Fruit fly (Drosophila melanogaster): ENCODE results near the gene CG10970.
A peak's percentile ranks its signal among the peaks of the same experiment; 100 is the strongest.

The CG10970 gene

DNA sequence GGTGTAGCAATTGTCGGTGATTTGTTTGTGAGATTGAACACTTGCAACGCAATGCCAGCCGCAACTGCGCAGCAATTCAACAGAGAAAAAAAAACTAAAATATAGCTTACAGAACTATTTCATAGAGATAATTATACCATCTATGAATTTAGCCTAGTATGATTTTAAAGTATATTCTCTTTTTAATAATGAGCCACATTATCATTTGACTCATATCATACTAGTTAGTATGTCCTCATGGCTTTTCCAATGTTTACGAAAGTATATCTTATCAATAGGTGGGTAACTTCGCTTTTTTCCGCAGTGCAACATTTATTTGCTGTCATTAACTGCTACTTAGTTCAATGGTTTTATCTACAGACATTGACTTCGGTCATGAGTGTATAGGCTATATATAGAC, 32.4 kb downstream of the CG10970 start:
- TF ChIP-seq CG8119 (GFP tag; IDR thresholded peaks at IDR 0.05) = peak; percentile 50; the same call in 1 of the 3 replicates
- TF ChIP-seq CG15336 (GFP tag; IDR thresholded peaks at IDR 0.05) = peak; percentile 35; the same call in 1 of the 2 replicates
- peak; percentile 79 for TF ChIP-seq Eip78C (GFP tag)
- TF ChIP-seq salr (GFP tag; optimal IDR thresholded peaks at IDR 0.05) = peak in 1 of 2 experiments; percentile 4
- no peak for TF ChIP-seq Sox15 (GFP tag; optimal IDR thresholded peaks at IDR 0.05)
- no peak for TF ChIP-seq CG6163 (GFP tag; IDR thresholded peaks at IDR 0.05)
- no peak for TF ChIP-seq CG8319 (GFP tag; optimal IDR thresholded peaks at IDR 0.05)
- no peak for TF ChIP-seq CG3032 (tag; optimal IDR thresholded peaks at IDR 0.05)
- TF ChIP-seq ss (GFP tag; optimal IDR thresholded peaks at IDR 0.05) = no peak
- TF ChIP-seq fd59A (GFP tag; optimal IDR thresholded peaks at IDR 0.05) = no peak
- TF ChIP-seq eg (GFP tag; IDR thresholded peaks at IDR 0.05) = peak; percentile 37; the same call in 1 of the 3 replicates
- TF ChIP-seq acj6 (GFP tag; optimal IDR thresholded peaks at IDR 0.05) = no peak
- peak; percentile 58 for TF ChIP-seq CG32006 (GFP tag; optimal IDR thresholded peaks at IDR 0.05)
- no peak for TF ChIP-seq lz (GFP tag; optimal IDR thresholded peaks at IDR 0.05)
- peak; percentile 43 for TF ChIP-seq Hr4 (GFP tag; optimal IDR thresholded peaks at IDR 0.05)
- no peak for TF ChIP-seq CG1621 (tag; optimal IDR thresholded peaks at IDR 0.05)
- no peak for TF ChIP-seq Hr39 (GFP tag; optimal IDR thresholded peaks at IDR 0.05)
- TF ChIP-seq Sox102F (GFP tag; optimal IDR thresholded peaks at IDR 0.05) = no peak
- no peak for TF ChIP-seq CG6854 (GFP tag; optimal IDR thresholded peaks at IDR 0.05)
- peak; percentile 16 for TF ChIP-seq CG10631 (GFP tag; optimal IDR thresholded peaks at IDR 0.05)
- no peak for TF ChIP-seq OdsH (GFP tag; optimal IDR thresholded peaks at IDR 0.05)
- no peak for TF ChIP-seq CG6276 (GFP tag; optimal IDR thresholded peaks at IDR 0.05)
- TF ChIP-seq pdm3 (GFP tag; optimal IDR thresholded peaks at IDR 0.05) = peak; percentile 30
- TF ChIP-seq CG7368 (GFP tag; optimal IDR thresholded peaks at IDR 0.05) = no peak
- TF ChIP-seq CG11902 (GFP tag; optimal IDR thresholded peaks at IDR 0.05) = no peak

DNA sequence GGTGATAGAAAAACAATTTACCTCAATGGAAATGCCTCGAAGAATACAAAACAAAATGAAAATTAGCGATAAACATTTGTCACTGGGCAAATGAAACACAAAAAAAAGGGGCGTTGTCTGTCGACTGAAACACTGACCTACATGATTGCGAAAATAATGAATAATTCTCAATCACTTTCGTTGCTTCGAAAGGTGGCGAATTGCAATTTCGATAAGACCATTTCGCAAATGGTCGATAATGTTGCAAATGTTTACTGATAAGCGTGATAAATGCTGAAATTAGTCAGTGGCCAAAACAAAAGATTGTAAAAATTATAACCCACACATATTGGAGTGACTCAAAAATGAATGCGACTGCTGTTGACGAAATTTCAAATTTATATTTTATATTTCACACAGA, 35.1 kb downstream of the CG10970 start:
- TF ChIP-seq Eip93F (GFP tag; optimal IDR thresholded peaks at IDR 0.05) = peak; percentile 83
- no peak for TF ChIP-seq fd59A (GFP tag; optimal IDR thresholded peaks at IDR 0.05)
- no peak for TF ChIP-seq dac (GFP tag; optimal IDR thresholded peaks at IDR 0.05)
- TF ChIP-seq vri (GFP tag; optimal IDR thresholded peaks at IDR 0.05) = peak; percentile 75
- TF ChIP-seq Sox15 (GFP tag; optimal IDR thresholded peaks at IDR 0.05) = no peak

dm6 chrX:9029900-9030373, 41.3 kb downstream of the CG10970 start, which contains the start of gene Nost:
TSS of gene Nost (plus strand) at chrX:9030205.
- TF ChIP-seq Ets21C (GFP tag; optimal IDR thresholded peaks at IDR 0.05) (no peak), CG6276 (GFP tag; optimal IDR thresholded peaks at IDR 0.05) (peak; percentile 5), pdm3 (GFP tag; optimal IDR thresholded peaks at IDR 0.05) (no peak), CG3919 (GFP tag; optimal IDR thresholded peaks at IDR 0.05) (no peak), ss (GFP tag; optimal IDR thresholded peaks at IDR 0.05) (no peak), CG10631 (GFP tag; optimal IDR thresholded peaks at IDR 0.05) (no peak), CG6854 (GFP tag; optimal IDR thresholded peaks at IDR 0.05) (peak; percentile 96), Eip93F (GFP tag; optimal IDR thresholded peaks at IDR 0.05) (peak; percentile 11), CG32006 (GFP tag; optimal IDR thresholded peaks at IDR 0.05) (no peak), CG1621 (tag; optimal IDR thresholded peaks at IDR 0.05) (no peak), net (GFP tag; optimal IDR thresholded peaks at IDR 0.05) (no peak), Eip78C (GFP tag) (peak; percentile 24), CG11902 (GFP tag; optimal IDR thresholded peaks at IDR 0.05) (no peak), Sox102F (GFP tag; optimal IDR thresholded peaks at IDR 0.05) (peak; percentile 14), CG10669 (GFP tag; optimal IDR thresholded peaks at IDR 0.05) (no peak), Hr39 (GFP tag; optimal IDR thresholded peaks at IDR 0.05) (no peak), vri (GFP tag; optimal IDR thresholded peaks at IDR 0.05) (peak; percentile 54), Smox (GFP tag; optimal IDR thresholded peaks at IDR 0.05) (no peak), CG6163 (GFP tag; IDR thresholded peaks at IDR 0.05) (peak; percentile 64; the same call in 2 of the 3 replicates), svp (GFP tag) (peak; percentile 92), Gug (GFP tag; IDR thresholded peaks at IDR 0.05) (no peak), CG8119 (GFP tag; IDR thresholded peaks at IDR 0.05) (peak; percentile 27; the same call in 1 of the 3 replicates), CG11762 (GFP tag; optimal IDR thresholded peaks at IDR 0.05; ENCODE audit: insufficient read depth) (no peak), CG15336 (GFP tag; IDR thresholded peaks at IDR 0.05) (no peak; the same call in 1 of the 2 replicates)
